Worm (Caenorhabditis elegans) whole organism, late embryonic: Measurements from ENCODE around the gene clec-212.

Experiments
- C08G9.2 ChIP-seq: sonication (generic microtip); optimal IDR thresholded peaks from 2 replicates; lab custom pipeline; 2016; ENCODE audit warnings: mild to moderate bottlenecking, missing genetic modification characterization, moderate library complexity, missing compliant biosample characterization
- F13H6.1 ChIP-seq: sonication (generic microtip); optimal IDR thresholded peaks from 2 replicates; lab custom pipeline; 2016; ENCODE audit warnings: missing genetic modification characterization, missing compliant biosample characterization
- Y22D7AL.16 ChIP-seq: sonication (generic microtip); optimal IDR thresholded peaks from 2 replicates; lab custom pipeline; 2016; ENCODE audit warnings: missing genetic modification characterization, missing compliant biosample characterization
- ahr-1 ChIP-seq: sonication (generic microtip); optimal IDR thresholded peaks from 2 replicates; lab custom pipeline; 2016; ENCODE audit warnings: missing genetic modification characterization, missing compliant biosample characterization
- ama-1 ChIP-seq: fragments of 150-350 bp; optimal IDR thresholded peaks from 2 replicates; lab custom pipeline; 2014
- ceh-14 ChIP-seq: sonication (generic microtip); optimal IDR thresholded peaks from 2 replicates; lab custom pipeline; 2016; ENCODE audit warnings: missing genotype, missing genetic modification characterization, missing compliant biosample characterization
- ceh-18 ChIP-seq: sonication (generic microtip); optimal IDR thresholded peaks from 2 replicates; lab custom pipeline; 2016; ENCODE audit warnings: missing genetic modification characterization, missing compliant biosample characterization
- ceh-19 ChIP-seq: fragments of 200-800 bp; sonication (Bioruptor generic); optimal IDR thresholded peaks from 2 replicates; lab custom pipeline; 2018; ENCODE audit warnings: mild to moderate bottlenecking, missing genetic modification characterization, missing compliant biosample characterization
- ceh-2 ChIP-seq: sonication (generic microtip); optimal IDR thresholded peaks from 2 replicates; lab custom pipeline; 2016; ENCODE audit warnings: missing genotype, missing genetic modification characterization, missing compliant biosample characterization
- ceh-24 ChIP-seq: sonication (generic microtip); optimal IDR thresholded peaks from 2 replicates; lab custom pipeline; 2016; ENCODE audit warnings: mild to moderate bottlenecking, missing genetic modification characterization, missing compliant biosample characterization
- ceh-30 ChIP-seq: fragments of 150-350 bp; optimal IDR thresholded peaks from 2 replicates; lab custom pipeline; 2014; ENCODE audit warnings: missing biosample characterization, missing genetic modification characterization
- ceh-31 ChIP-seq: sonication (generic microtip); optimal IDR thresholded peaks from 2 replicates; lab custom pipeline; 2016; ENCODE audit warnings: missing genetic modification characterization, missing compliant biosample characterization
- ceh-34 ChIP-seq: sonication (generic microtip); optimal IDR thresholded peaks from 2 replicates; lab custom pipeline; 2016; ENCODE audit warnings: mild to moderate bottlenecking, missing genetic modification characterization, missing compliant biosample characterization
- ceh-45 ChIP-seq: fragments of 200-800 bp; sonication (Bioruptor generic); IDR thresholded peaks from 2 replicates; pipeline ENCODE4 v1.3.6; 2022; ENCODE audit warnings: missing genetic modification reagents, missing genetic modification characterization, missing compliant biosample characterization
- ceh-48 ChIP-seq: sonication (generic microtip); optimal IDR thresholded peaks from 2 replicates; lab custom pipeline; 2016; ENCODE audit warnings: missing genetic modification characterization, inconsistent platforms, missing compliant biosample characterization
- ceh-9 ChIP-seq: sonication (generic microtip); optimal IDR thresholded peaks from 2 replicates; lab custom pipeline; 2016; ENCODE audit warnings: mild to moderate bottlenecking, missing genetic modification characterization, inconsistent platforms, missing compliant biosample characterization
- dmd-4 ChIP-seq: sonication (generic microtip); optimal IDR thresholded peaks from 2 replicates; lab custom pipeline; 2016; ENCODE audit warnings: borderline replicate concordance, missing genetic modification characterization, missing compliant biosample characterization
- elt-2 ChIP-seq: sonication (generic microtip); optimal IDR thresholded peaks from 2 replicates; lab custom pipeline; 2016; ENCODE audit warnings: missing genetic modification reagents, missing genetic modification characterization, missing compliant biosample characterization
- elt-4 ChIP-seq: sonication (generic microtip); optimal IDR thresholded peaks from 2 replicates; lab custom pipeline; 2016; ENCODE audit warnings: missing genetic modification characterization, missing compliant biosample characterization
- ets-4 ChIP-seq: sonication (generic microtip); optimal IDR thresholded peaks from 2 replicates; lab custom pipeline; 2016; ENCODE audit warnings: missing genetic modification characterization, missing compliant biosample characterization
- eyg-1 ChIP-seq: sonication (generic microtip); optimal IDR thresholded peaks from 2 replicates; lab custom pipeline; 2016; ENCODE audit warnings: missing genotype, missing genetic modification characterization, missing compliant biosample characterization
- fax-1 ChIP-seq: sonication (generic microtip); optimal IDR thresholded peaks from 2 replicates; lab custom pipeline; 2016; ENCODE audit warnings: missing genotype, missing genetic modification characterization, missing compliant biosample characterization
- hlh-13 ChIP-seq: fragments of 200-800 bp; sonication (Bioruptor generic); optimal IDR thresholded peaks from 2 replicates; lab custom pipeline; 2018; ENCODE audit warnings: mild to moderate bottlenecking, missing genetic modification characterization, missing compliant biosample characterization
- hlh-30 ChIP-seq: sonication (generic microtip); optimal IDR thresholded peaks from 2 replicates; lab custom pipeline; 2017; ENCODE audit warnings: antibody characterized with exemption, missing genetic modification characterization, missing compliant biosample characterization; ENCODE audit not compliant: insufficient read depth
- lim-6 ChIP-seq: sonication (generic microtip); optimal IDR thresholded peaks from 2 replicates; lab custom pipeline; 2016; ENCODE audit warnings: missing genetic modification characterization, missing compliant biosample characterization
- madf-2 ChIP-seq: sonication (generic microtip); optimal IDR thresholded peaks from 2 replicates; lab custom pipeline; 2017; ENCODE audit warnings: missing genetic modification characterization, missing compliant biosample characterization
- mec-3 ChIP-seq: sonication (generic microtip); optimal IDR thresholded peaks from 2 replicates; lab custom pipeline; 2016; ENCODE audit warnings: borderline replicate concordance, missing genetic modification characterization, missing compliant biosample characterization
- npax-4 ChIP-seq: sonication (generic microtip); optimal IDR thresholded peaks from 2 replicates; lab custom pipeline; 2016; ENCODE audit warnings: missing genetic modification characterization, missing compliant biosample characterization
- odd-2 ChIP-seq: sonication (generic microtip); optimal IDR thresholded peaks from 2 replicates; lab custom pipeline; 2017; ENCODE audit warnings: antibody characterized with exemption, mild to moderate bottlenecking, missing genetic modification characterization, missing compliant biosample characterization
- pha-2 ChIP-seq: sonication (generic microtip); optimal IDR thresholded peaks from 2 replicates; lab custom pipeline; 2017; ENCODE audit warnings: mild to moderate bottlenecking, missing genetic modification characterization, missing compliant biosample characterization
- pha-4 ChIP-seq: fragments of 150-350 bp; optimal IDR thresholded peaks from 2 replicates; lab custom pipeline; 2018; ENCODE audit warnings: missing biosample characterization, missing genetic modification reagents, missing genetic modification characterization
- rnt-1 ChIP-seq: sonication (generic microtip); optimal IDR thresholded peaks from 2 replicates; lab custom pipeline; 2016; ENCODE audit warnings: missing genetic modification characterization, missing compliant biosample characterization
- sdc-2 ChIP-seq: sonication (generic microtip); optimal IDR thresholded peaks from 2 replicates; lab custom pipeline; 2016; ENCODE audit warnings: missing genotype, missing genetic modification characterization, missing compliant biosample characterization
- sox-2 ChIP-seq: fragments of 200-800 bp; sonication (Bioruptor generic); IDR thresholded peaks from 2 replicates; pipeline ENCODE4 v1.3.6; 2022; ENCODE audit warnings: missing genetic modification reagents, missing genetic modification characterization, missing compliant biosample characterization
- sox-4 ChIP-seq: sonication (generic microtip); optimal IDR thresholded peaks from 2 replicates; lab custom pipeline; 2017; ENCODE audit warnings: mild to moderate bottlenecking, missing genetic modification characterization, inconsistent platforms, missing compliant biosample characterization
- syd-9 ChIP-seq: sonication (generic microtip); optimal IDR thresholded peaks from 2 replicates; lab custom pipeline; 2016; ENCODE audit warnings: mild to moderate bottlenecking, missing genetic modification characterization, moderate library complexity, missing compliant biosample characterization
- tbx-2 ChIP-seq: sonication (generic microtip); optimal IDR thresholded peaks from 2 replicates; lab custom pipeline; 2016; ENCODE audit warnings: missing genetic modification characterization, missing compliant biosample characterization
- tbx-7 ChIP-seq: sonication (generic microtip); optimal IDR thresholded peaks from 2 replicates; lab custom pipeline; 2016; ENCODE audit warnings: missing genotype, missing genetic modification characterization, missing compliant biosample characterization
- unc-42 ChIP-seq: sonication (generic microtip); optimal IDR thresholded peaks from 2 replicates; lab custom pipeline; 2016; ENCODE audit warnings: missing genotype, missing genetic modification characterization, missing compliant biosample characterization
- unc-55 ChIP-seq: sonication (generic microtip); optimal IDR thresholded peaks from 2 replicates; lab custom pipeline; 2017; ENCODE audit warnings: missing biosample characterization, missing genetic modification reagents, missing genetic modification characterization
- unc-86 ChIP-seq: sonication (generic microtip); optimal IDR thresholded peaks from 2 replicates; lab custom pipeline; 2016; ENCODE audit warnings: missing genetic modification characterization, missing compliant biosample characterization
- zip-5 ChIP-seq: sonication (generic microtip); optimal IDR thresholded peaks from 2 replicates; lab custom pipeline; 2016; ENCODE audit warnings: missing genetic modification characterization, missing compliant biosample characterization
- ztf-16 ChIP-seq: sonication (generic microtip); optimal IDR thresholded peaks from 2 replicates; lab custom pipeline; 2017; ENCODE audit warnings: missing genetic modification characterization, missing compliant biosample characterization

Gene clec-212

ce11 chrV:7604858-7605257 lies 34.7 kb upstream of the clec-212 start, which contains the start of gene clec-213:
clec-213 (plus strand) TSS chrV:7605158.
- TF ChIP-seq ceh-31 (tag; lab: Kevin White, UChicago) (no peak), ceh-24 (tag; lab: Kevin White, UChicago) (no peak), tbx-2 (tag; lab: Kevin White, UChicago) (no peak), F13H6.1 (tag; lab: Kevin White, UChicago) (no peak), ceh-14 (tag; lab: Kevin White, UChicago) (no peak), unc-55 (GFP tag; lab: Kevin White, UChicago) (no peak), dmd-4 (tag; lab: Kevin White, UChicago) (no peak), pha-2 (no peak), zip-5 (no peak), unc-42 (tag; lab: Kevin White, UChicago) (no peak), ceh-2 (no peak), ahr-1 (tag; lab: Kevin White, UChicago) (no peak), pha-4 (tag; lab: Kevin White, UChicago) (no peak), ztf-16 (no peak), elt-2 (tag; lab: Kevin White, UChicago) (no peak), ceh-48 (tag; lab: Kevin White, UChicago) (no peak)
- TF ChIP-seq, all 69 proteins: peak for 0

ce11 chrV:7603404-7603803 lies 33.2 kb upstream of the clec-212 start, which contains the start of gene C50E3.11:
C50E3.11 (minus strand) TSS chrV:7603486.
- TF ChIP-seq ceh-18 = no peak
- TF ChIP-seq ceh-30 (tag; lab: Kevin White, UChicago) = no peak
- TF ChIP-seq syd-9 (tag; lab: Kevin White, UChicago) = no peak
- TF ChIP-seq rnt-1 (tag; lab: Kevin White, UChicago) = no peak
- no peak for TF ChIP-seq dmd-4 (tag; lab: Kevin White, UChicago)
- TF ChIP-seq mec-3 (tag; lab: Kevin White, UChicago) = no peak
- no peak for TF ChIP-seq sox-4
- no peak for TF ChIP-seq ets-4 (tag; lab: Kevin White, UChicago)
- no peak for TF ChIP-seq ceh-9 (tag; lab: Kevin White, UChicago)
- TF ChIP-seq eyg-1 (tag; lab: Kevin White, UChicago) = no peak
- no peak for TF ChIP-seq odd-2 (tag; lab: Kevin White, UChicago)
- TF ChIP-seq ama-1 (lab: Kevin White, UChicago) = no peak
- no peak for TF ChIP-seq zip-5
- no peak for TF ChIP-seq ceh-31 (tag; lab: Kevin White, UChicago)
- TF ChIP-seq, all 69 proteins: peak for 0

- TF ChIP-seq ceh-9 (tag; lab: Kevin White, UChicago) = no peak
- no peak for TF ChIP-seq C08G9.2
- no peak for TF ChIP-seq npax-4 (tag; lab: Kevin White, UChicago)
- TF ChIP-seq eyg-1 (tag; lab: Kevin White, UChicago) = no peak
- no peak for TF ChIP-seq rnt-1 (tag; lab: Kevin White, UChicago)
- TF ChIP-seq ama-1 (lab: Kevin White, UChicago) = no peak
- TF ChIP-seq unc-86 (tag; lab: Kevin White, UChicago) = no peak
- no peak for TF ChIP-seq ceh-19 (GFP tag; lab: Kevin White, UChicago)
- TF ChIP-seq sox-2 (GFP tag; lab: Robert Waterston, UW) = no peak
- TF ChIP-seq elt-4 (tag; lab: Kevin White, UChicago) = no peak
- TF ChIP-seq hlh-30 (tag; lab: Kevin White, UChicago) = no peak
These were observed 31.3 kb upstream of the clec-212 start, which contains the start of gene scl-26 for ce11 chrV:7601443-7601842. scl-26 (minus strand) TSS chrV:7601543.

- TF ChIP-seq rnt-1 (tag; lab: Kevin White, UChicago) = no peak
- no peak for TF ChIP-seq Y22D7AL.16 (tag; lab: Kevin White, UChicago)
- no peak for TF ChIP-seq ceh-2
- no peak for TF ChIP-seq fax-1 (tag; lab: Kevin White, UChicago)
- no peak for TF ChIP-seq tbx-7 (tag; lab: Kevin White, UChicago)
- no peak for TF ChIP-seq dmd-4 (tag; lab: Kevin White, UChicago)
- no peak for TF ChIP-seq ceh-34
- TF ChIP-seq ceh-31 (tag; lab: Kevin White, UChicago) = no peak
- no peak for TF ChIP-seq ceh-45 (GFP tag; lab: Robert Waterston, UW)
- TF ChIP-seq sdc-2 = no peak
- no peak for TF ChIP-seq F13H6.1 (tag; lab: Kevin White, UChicago)
- no peak for TF ChIP-seq mec-3 (tag; lab: Kevin White, UChicago)
- no peak for TF ChIP-seq zip-5
- no peak for TF ChIP-seq hlh-13
- TF ChIP-seq madf-2 (tag; lab: Kevin White, UChicago) = no peak
- TF ChIP-seq lim-6 = no peak
- no peak for TF ChIP-seq hlh-30 (tag; lab: Kevin White, UChicago)
- TF ChIP-seq ceh-24 (tag; lab: Kevin White, UChicago) = no peak
These were observed 30.0 kb upstream of the clec-212 start, which contains the start of gene C50E3.9 for ce11 chrV:7600149-7600548. C50E3.9 (minus strand) TSS chrV:7600249.
